Worm (Caenorhabditis elegans) whole organism, L1 larva: ENCODE measurements around the gene F25E2.2.
A peak's percentile ranks its signal among the peaks of the same experiment; 100 is the strongest.

Source experiments
- C16A3.4 ChIP-seq: fragments of 150-350 bp; optimal IDR thresholded peaks from 2 replicates; lab custom pipeline; 2014; ENCODE audit warnings: missing biosample characterization, missing genetic modification characterization
- aly-2 ChIP-seq: fragments of 150-350 bp; optimal IDR thresholded peaks from 2 replicates; lab custom pipeline; 2014; ENCODE audit warnings: missing biosample characterization, missing genetic modification characterization
- blmp-1 ChIP-seq: fragments of 150-350 bp; optimal IDR thresholded peaks from 2 replicates; lab custom pipeline; 2014; ENCODE audit warnings: missing biosample characterization, missing genetic modification characterization
- ceh-63 ChIP-seq: fragments of 200-800 bp; sonication (Bioruptor generic); optimal IDR thresholded peaks from 2 replicates; lab custom pipeline; 2018; ENCODE audit warnings: mild to moderate bottlenecking, missing genetic modification characterization, missing compliant biosample characterization
- ceh-82 ChIP-seq, 3 experiments: fragments of 150-350 bp in 1 of 3; sonication (generic microtip) in 2 of 3; optimal IDR thresholded peaks; 2 replicates each; lab custom pipeline; 2014 to 2017; ENCODE audit warnings: missing biosample characterization in 3 of 3, missing genetic modification characterization in 3 of 3
- ceh-88 ChIP-seq: fragments of 200-800 bp; sonication (Bioruptor generic); IDR thresholded peaks from 2 replicates; pipeline ENCODE4 v1.3.6; 2022; ENCODE audit warnings: missing genetic modification characterization, missing compliant biosample characterization
- ceh-90 ChIP-seq: sonication (generic microtip); optimal IDR thresholded peaks from 2 replicates; lab custom pipeline; 2016; ENCODE audit warnings: missing genetic modification characterization, missing compliant biosample characterization
- dsc-1 ChIP-seq: sonication (generic microtip); optimal IDR thresholded peaks from 2 replicates; lab custom pipeline; 2016; ENCODE audit warnings: mild to moderate bottlenecking, missing genetic modification characterization, missing compliant biosample characterization
- efl-1 ChIP-seq, 4 experiments: fragments of 150-350 bp; optimal IDR thresholded peaks in 3 of 4; peaks in 1 of 4; 1 replicate in 1 of 4; 2 replicates in 3 of 4; lab custom pipeline; 2014; ENCODE audit warnings: missing biosample characterization in 2 of 4, missing genetic modification characterization in 2 of 4, missing genetic modification reagents in 2 of 4
- egl-13 ChIP-seq: sonication (generic microtip); optimal IDR thresholded peaks from 2 replicates; lab custom pipeline; 2016; ENCODE audit warnings: missing genotype, missing genetic modification reagents, missing genetic modification characterization, missing compliant biosample characterization
- elt-2 ChIP-seq: sonication (generic microtip); optimal IDR thresholded peaks from 2 replicates; lab custom pipeline; 2016; ENCODE audit warnings: missing genetic modification characterization, mild to moderate bottlenecking, inconsistent platforms, missing compliant biosample characterization, missing genetic modification reagents
- ets-5 ChIP-seq: fragments of 200-800 bp; sonication (Bioruptor generic); IDR thresholded peaks from 2 replicates; pipeline ENCODE4 v1.3.6; 2022; ENCODE audit warnings: missing genetic modification characterization, missing compliant biosample characterization
- fkh-10 ChIP-seq: sonication (generic microtip); optimal IDR thresholded peaks from 2 replicates; lab custom pipeline; 2017; ENCODE audit warnings: missing biosample characterization, missing genetic modification reagents, missing genetic modification characterization
- fkh-8 ChIP-seq: sonication (generic microtip); optimal IDR thresholded peaks from 2 replicates; lab custom pipeline; 2016; ENCODE audit warnings: mild to moderate bottlenecking, missing genetic modification characterization, missing compliant biosample characterization
- fos-1 ChIP-seq: fragments of 150-350 bp; optimal IDR thresholded peaks from 2 replicates; lab custom pipeline; 2014; ENCODE audit warnings: missing biosample characterization, missing genetic modification characterization
- grh-1 ChIP-seq: fragments of 200-800 bp; sonication (Bioruptor generic); IDR thresholded peaks from 2 replicates; pipeline ENCODE4 v1.3.6; 2022; ENCODE audit warnings: missing genetic modification reagents, missing genetic modification characterization, missing compliant biosample characterization
- hlh-17 ChIP-seq: fragments of 200-800 bp; sonication (Bioruptor generic); optimal IDR thresholded peaks from 2 replicates; lab custom pipeline; 2018; ENCODE audit warnings: missing genetic modification characterization, mild to moderate bottlenecking, missing compliant biosample characterization, moderate library complexity, borderline replicate concordance
- irx-1 ChIP-seq: sonication (generic microtip); optimal IDR thresholded peaks from 2 replicates; lab custom pipeline; 2016; ENCODE audit warnings: missing genetic modification characterization, missing compliant biosample characterization
- isw-1 ChIP-seq: fragments of 200-800 bp; sonication (Bioruptor generic); IDR thresholded peaks from 2 replicates; pipeline ENCODE4 v1.3.6; 2022; ENCODE audit warnings: missing genetic modification characterization, missing compliant biosample characterization
- jun-1 ChIP-seq: fragments of 150-350 bp; optimal IDR thresholded peaks from 2 replicates; lab custom pipeline; 2014; ENCODE audit warnings: missing biosample characterization, missing genetic modification reagents, missing genetic modification characterization
- lin-13 ChIP-seq: fragments of 150-350 bp; optimal IDR thresholded peaks from 2 replicates; lab custom pipeline; 2014; ENCODE audit warnings: missing biosample characterization, missing genetic modification reagents, missing genetic modification characterization
- lin-14 ChIP-seq: fragments of 200-800 bp; sonication (Bioruptor generic); optimal IDR thresholded peaks from 2 replicates; lab custom pipeline; 2018; ENCODE audit warnings: mild to moderate bottlenecking, missing genetic modification characterization, moderate library complexity, missing compliant biosample characterization
- lin-35 ChIP-seq, 2 experiments: fragments of 150-350 bp; optimal IDR thresholded peaks; 2 replicates each; lab custom pipeline; 2014; ENCODE audit warnings: missing biosample characterization in 2 of 2, missing genetic modification characterization in 2 of 2, missing genetic modification reagents in 2 of 2
- lin-39 ChIP-seq: fragments of 150-350 bp; optimal IDR thresholded peaks from 2 replicates; lab custom pipeline; 2014; ENCODE audit warnings: missing biosample characterization, missing genetic modification reagents, missing genetic modification characterization
- lsy-2 ChIP-seq, 2 experiments: fragments of 150-350 bp; optimal IDR thresholded peaks; 2 replicates each; lab custom pipeline; 2014; ENCODE audit warnings: missing biosample characterization in 2 of 2, missing genetic modification characterization in 2 of 2
- mab-9 ChIP-seq: fragments of 200-800 bp; sonication (Bioruptor generic); IDR thresholded peaks from 2 replicates; pipeline ENCODE4 v1.3.6; 2022; ENCODE audit warnings: missing genetic modification reagents, missing genetic modification characterization, missing compliant biosample characterization
- mep-1 ChIP-seq: fragments of 150-350 bp; optimal IDR thresholded peaks from 2 replicates; lab custom pipeline; 2014; ENCODE audit warnings: missing biosample characterization, missing genetic modification characterization
- nhr-12 ChIP-seq: sonication (generic microtip); optimal IDR thresholded peaks from 2 replicates; lab custom pipeline; 2017; ENCODE audit warnings: missing biosample characterization, missing genetic modification characterization
- nhr-19 ChIP-seq: fragments of 200-800 bp; sonication (Bioruptor generic); conservative IDR thresholded peaks from 2 replicates; pipeline ENCODE4 v1.3.6; 2022; ENCODE audit warnings: missing genetic modification characterization, missing compliant biosample characterization
- nhr-20 ChIP-seq: sonication (generic microtip); optimal IDR thresholded peaks from 2 replicates; lab custom pipeline; 2016; ENCODE audit warnings: mild to moderate bottlenecking, missing genetic modification characterization, missing compliant biosample characterization
- nhr-237 ChIP-seq: fragments of 150-350 bp; optimal IDR thresholded peaks from 2 replicates; lab custom pipeline; 2014; ENCODE audit warnings: missing biosample characterization, missing genetic modification characterization
- nhr-28 ChIP-seq: fragments of 150-350 bp; optimal IDR thresholded peaks from 2 replicates; lab custom pipeline; 2014; ENCODE audit warnings: missing biosample characterization, missing genetic modification characterization
- nhr-47 ChIP-seq: sonication (generic microtip); optimal IDR thresholded peaks from 2 replicates; lab custom pipeline; 2016; ENCODE audit warnings: mild to moderate bottlenecking, missing genetic modification characterization, moderate library complexity, missing compliant biosample characterization
- nhr-71 ChIP-seq: sonication (generic microtip); optimal IDR thresholded peaks from 2 replicates; lab custom pipeline; 2016; ENCODE audit warnings: mild to moderate bottlenecking, missing genetic modification characterization, moderate library complexity, missing compliant biosample characterization
- nhr-85 ChIP-seq: sonication (generic microtip); peaks from one replicate; lab custom pipeline; 2016; ENCODE audit warnings: missing genetic modification characterization, inconsistent platforms, missing compliant biosample characterization
- pag-3 ChIP-seq: sonication (generic microtip); optimal IDR thresholded peaks from 2 replicates; lab custom pipeline; 2017; ENCODE audit warnings: missing genetic modification characterization, mild to moderate bottlenecking, missing compliant biosample characterization, antibody characterized with exemption, borderline replicate concordance; ENCODE audit not compliant: insufficient read depth
- rnt-1 ChIP-seq: sonication (generic microtip); optimal IDR thresholded peaks from 2 replicates; lab custom pipeline; 2016; ENCODE audit warnings: mild to moderate bottlenecking, missing genetic modification characterization, moderate library complexity, missing compliant biosample characterization
- skn-1 ChIP-seq: fragments of 150-350 bp; optimal IDR thresholded peaks from 2 replicates; lab custom pipeline; 2014; ENCODE audit warnings: missing biosample characterization, missing genetic modification characterization
- snu-23 ChIP-seq: sonication (generic microtip); optimal IDR thresholded peaks from 2 replicates; lab custom pipeline; 2016; ENCODE audit warnings: missing genetic modification characterization, missing compliant biosample characterization
- sox-4 ChIP-seq: sonication (generic microtip); optimal IDR thresholded peaks from 2 replicates; lab custom pipeline; 2016; ENCODE audit warnings: missing genetic modification characterization, missing compliant biosample characterization
- sptf-1 ChIP-seq: fragments of 150-350 bp; optimal IDR thresholded peaks from 2 replicates; lab custom pipeline; 2014; ENCODE audit warnings: missing biosample characterization, missing genetic modification characterization
- swsn-7 ChIP-seq: sonication (generic microtip); optimal IDR thresholded peaks from 2 replicates; lab custom pipeline; 2016; ENCODE audit warnings: missing genetic modification characterization, missing compliant biosample characterization
- tbx-2 ChIP-seq: sonication (generic microtip); optimal IDR thresholded peaks from 2 replicates; lab custom pipeline; 2016; ENCODE audit warnings: missing genetic modification characterization, missing compliant biosample characterization
- unc-86 ChIP-seq: sonication (generic microtip); optimal IDR thresholded peaks from 2 replicates; lab custom pipeline; 2016; ENCODE audit warnings: missing genetic modification characterization, missing compliant biosample characterization
- xbp-1 ChIP-seq: sonication (generic microtip); optimal IDR thresholded peaks from 2 replicates; lab custom pipeline; 2016; ENCODE audit warnings: missing genetic modification characterization, missing compliant biosample characterization

The F25E2.2 gene

ce11 chrX:827502-827901, 16.9 kb upstream of the F25E2.2 start (continued):
- TF ChIP-seq nhr-237: peak; percentile 45
- no peak for TF ChIP-seq grh-1 (GFP tag; lab: Robert Waterston, UW)
- no peak for TF ChIP-seq sox-4 (tag; lab: Kevin White, UChicago)
- no peak for TF ChIP-seq ceh-90 (tag; lab: Kevin White, UChicago)
- peak; percentile 78 for TF ChIP-seq nhr-47 (tag; lab: Kevin White, UChicago)
- TF ChIP-seq jun-1 (tag; lab: Kevin White, UChicago): peak; percentile 7
- peak; percentile 93 for TF ChIP-seq fkh-10 (GFP tag; lab: Kevin White, UChicago)
- peak; percentile 75 for TF ChIP-seq mep-1 (tag; lab: Kevin White, UChicago)
- peak; percentile 15 for TF ChIP-seq lin-13
- TF ChIP-seq efl-1 (optimal IDR thresholded peaks at IDR 0.05; lab: Kevin White, UChicago): peak; percentile 34 to 69
- TF ChIP-seq efl-1 (GFP tag; optimal IDR thresholded peaks at IDR 0.05 in 1 of 2; lab: Kevin White, UChicago): peak in 1 of 2 experiments; percentile 85
- peak; percentile 54 for TF ChIP-seq rnt-1
- no peak for TF ChIP-seq nhr-28 (tag; lab: Kevin White, UChicago)
- TF ChIP-seq ceh-63 (GFP tag; lab: Kevin White, UChicago): no peak
- TF ChIP-seq skn-1 (tag; lab: Kevin White, UChicago): peak; percentile 83
- TF ChIP-seq irx-1: peak; percentile 50

- TF ChIP-seq pag-3 (tag; lab: Kevin White, UChicago) (no peak), C16A3.4 (no peak), mab-9 (no peak), nhr-47 (tag; lab: Kevin White, UChicago) (peak; percentile 76), ceh-88 (GFP tag; lab: Robert Waterston, UW) (no peak), tbx-2 (tag; lab: Kevin White, UChicago) (peak; percentile 64), unc-86 (tag; lab: Kevin White, UChicago) (peak; percentile 74), efl-1 (optimal IDR thresholded peaks at IDR 0.05; lab: Kevin White, UChicago) (peak; percentile 39 to 47), efl-1 (GFP tag; optimal IDR thresholded peaks at IDR 0.05 in 1 of 2; lab: Kevin White, UChicago) (no peak), nhr-71 (tag; lab: Kevin White, UChicago) (peak; percentile 75), fos-1 (tag; lab: Kevin White, UChicago) (peak; percentile 43), lin-39 (tag; lab: Kevin White, UChicago) (no peak), sptf-1 (no peak), swsn-7 (tag; lab: Kevin White, UChicago) (peak; percentile 73), hlh-17 (GFP tag; lab: Kevin White, UChicago) (no peak), ceh-82 (tag; optimal IDR thresholded peaks at IDR 0.05; lab: Kevin White, UChicago) (peak in 2 of 3 experiments; percentile 56 to 57), lin-14 (GFP tag; lab: Kevin White, UChicago) (peak; percentile 91), dsc-1 (tag; lab: Kevin White, UChicago) (peak; percentile 66), egl-13 (peak; percentile 70), blmp-1 (no peak), fkh-8 (tag; lab: Kevin White, UChicago) (peak; percentile 40), grh-1 (GFP tag; lab: Robert Waterston, UW) (no peak), nhr-12 (tag; lab: Kevin White, UChicago) (no peak), lsy-2 (tag; optimal IDR thresholded peaks at IDR 0.05; lab: Kevin White, UChicago) (peak; percentile 41 to 48), aly-2 (tag; lab: Kevin White, UChicago) (peak; percentile 10), isw-1 (GFP tag; lab: Robert Waterston, UW) (peak; percentile 23; the same call in 1 of the 2 replicates), lin-35 (GFP tag; optimal IDR thresholded peaks at IDR 0.05; lab: Kevin White, UChicago) (peak; percentile 14 to 19), nhr-20 (tag; lab: Kevin White, UChicago) (peak; percentile 55), nhr-85 (tag; lab: Kevin White, UChicago) (peak; percentile 47), elt-2 (peak; percentile 41), ets-5 (GFP tag; lab: Robert Waterston, UW) (no peak), xbp-1 (tag; lab: Kevin White, UChicago) (peak; percentile 58), snu-23 (GFP tag; lab: Kevin White, UChicago) (peak; percentile 65), irx-1 (peak; percentile 26), mep-1 (tag; lab: Kevin White, UChicago) (peak; percentile 21), fkh-10 (GFP tag; lab: Kevin White, UChicago) (peak; percentile 17), nhr-19 (GFP tag; lab: Robert Waterston, UW) (peak; percentile 28; the same call in 1 of the 2 replicates), rnt-1 (peak; percentile 57)
Observed at ce11 chrX:825924-826323, 15.3 kb upstream of the F25E2.2 start.
